Worm (Caenorhabditis elegans) whole organism, young adult: ENCODE measurements around the gene nhr-115.

ENCODE experiments used
- F23B12.7 ChIP-seq: sonication (generic microtip); optimal IDR thresholded peaks from 2 replicates; lab custom pipeline; 2017; ENCODE audit warnings: missing genetic modification characterization, mild to moderate bottlenecking, missing compliant biosample characterization, antibody characterized with exemption, moderate library complexity; ENCODE audit not compliant: insufficient read depth
- F37B4.10 ChIP-seq: fragments of 200-800 bp; sonication (Bioruptor generic); IDR thresholded peaks from 2 replicates; pipeline ENCODE4 v1.3.6; 2022; ENCODE audit warnings: missing genetic modification characterization, missing compliant biosample characterization
- K11D2.4 ChIP-seq: fragments of 200-800 bp; sonication (Bioruptor generic); IDR thresholded peaks from 2 replicates; pipeline ENCODE4 v1.3.6; 2022; ENCODE audit warnings: missing genetic modification reagents, missing genetic modification characterization, missing compliant biosample characterization
- Y53F4B.3 ChIP-seq: fragments of 200-800 bp; sonication (Bioruptor generic); IDR thresholded peaks from 2 replicates; pipeline ENCODE4 v1.3.6; 2022; ENCODE audit warnings: missing genetic modification reagents, missing genetic modification characterization, missing compliant biosample characterization
- Y56A3A.18 ChIP-seq: fragments of 200-800 bp; sonication (Bioruptor generic); IDR thresholded peaks from 2 replicates; pipeline ENCODE4 v1.3.6; 2022; ENCODE audit warnings: missing genetic modification reagents, missing genetic modification characterization, missing compliant biosample characterization
- Y67H2A.10 ChIP-seq: fragments of 200-800 bp; sonication (Bioruptor generic); conservative IDR thresholded peaks from 2 replicates; pipeline ENCODE4 v1.3.6; 2022; ENCODE audit warnings: missing genetic modification reagents, missing genetic modification characterization, missing compliant biosample characterization
- aptf-3 ChIP-seq: fragments of 200-800 bp; sonication (Bioruptor generic); IDR thresholded peaks from 2 replicates; pipeline ENCODE4 v1.3.6; 2022; ENCODE audit warnings: missing genetic modification characterization, missing compliant biosample characterization
- attf-3 ChIP-seq: fragments of 200-800 bp; sonication (Bioruptor generic); conservative IDR thresholded peaks from 2 replicates; pipeline ENCODE4 v1.3.6; 2022; ENCODE audit warnings: missing genetic modification reagents, missing genetic modification characterization, missing compliant biosample characterization
- attf-5 ChIP-seq: fragments of 200-800 bp; sonication (Bioruptor generic); optimal IDR thresholded peaks from 2 replicates; lab custom pipeline; 2018; ENCODE audit warnings: mild to moderate bottlenecking, missing genetic modification characterization, missing compliant biosample characterization
- attf-6 ChIP-seq: fragments of 200-800 bp; sonication (Bioruptor generic); IDR thresholded peaks from 2 replicates; pipeline ENCODE4 v1.3.6; 2022; ENCODE audit warnings: missing genetic modification reagents, missing genetic modification characterization, missing compliant biosample characterization
- bed-2 ChIP-seq: fragments of 200-800 bp; sonication (Bioruptor generic); IDR thresholded peaks from 2 replicates; pipeline ENCODE4 v1.3.6; 2022; ENCODE audit warnings: missing genetic modification reagents, missing genetic modification characterization, missing compliant biosample characterization
- cebp-1 ChIP-seq, 2 experiments: fragments of 200-800 bp in 1 of 2; sonication (Bioruptor generic) in 1 of 2; sonication (generic microtip) in 1 of 2; IDR thresholded peaks in 1 of 2; optimal IDR thresholded peaks in 1 of 2; 2 replicates each; pipeline versions ENCODE4 v1.3.6 to Lab custom; 2017 to 2022; ENCODE audit warnings: missing compliant biosample characterization in 2 of 2, missing genetic modification characterization in 2 of 2, mild to moderate bottlenecking in 1 of 2, missing genetic modification reagents in 1 of 2, moderate library complexity in 1 of 2
- cebp-2 ChIP-seq: fragments of 200-800 bp; sonication (Bioruptor generic); IDR thresholded peaks from 2 replicates; pipeline ENCODE4 v1.3.6; 2022; ENCODE audit warnings: missing genetic modification characterization, missing compliant biosample characterization
- ceh-27 ChIP-seq: fragments of 200-800 bp; sonication (Bioruptor generic); optimal IDR thresholded peaks from 2 replicates; lab custom pipeline; 2018; ENCODE audit warnings: mild to moderate bottlenecking, missing genetic modification characterization, moderate library complexity, missing compliant biosample characterization
- die-1 ChIP-seq: sonication (generic microtip); optimal IDR thresholded peaks from 2 replicates; lab custom pipeline; 2016; ENCODE audit warnings: missing genotype, mild to moderate bottlenecking, missing genetic modification characterization, missing compliant biosample characterization
- ekl-4 ChIP-seq: fragments of 200-800 bp; sonication (Bioruptor generic); IDR thresholded peaks from 2 replicates; pipeline ENCODE4 v1.3.6; 2022; ENCODE audit warnings: missing genetic modification reagents, missing genetic modification characterization, missing compliant biosample characterization
- ets-4 ChIP-seq: fragments of 200-800 bp; sonication (Bioruptor generic); optimal IDR thresholded peaks from 2 replicates; lab custom pipeline; 2018; ENCODE audit warnings: mild to moderate bottlenecking, missing genetic modification characterization, missing compliant biosample characterization
- hlh-12 ChIP-seq: sonication (generic microtip); optimal IDR thresholded peaks from 2 replicates; lab custom pipeline; 2016; ENCODE audit warnings: missing genetic modification characterization, missing compliant biosample characterization
- hmg-1.2 ChIP-seq: fragments of 200-800 bp; sonication (Bioruptor generic); IDR thresholded peaks from 2 replicates; pipeline ENCODE4 v1.3.6; 2022; ENCODE audit warnings: missing genetic modification reagents, missing genetic modification characterization, missing compliant biosample characterization
- hmg-20 ChIP-seq: fragments of 200-800 bp; sonication (Bioruptor generic); IDR thresholded peaks from 2 replicates; pipeline ENCODE4 v1.3.6; 2022; ENCODE audit warnings: missing genetic modification reagents, missing genetic modification characterization, missing compliant biosample characterization
- hsf-1 ChIP-seq: fragments of 200-800 bp; sonication (Bioruptor generic); IDR thresholded peaks from 2 replicates; pipeline ENCODE4 v1.3.6; 2022; ENCODE audit warnings: missing genetic modification reagents, missing genetic modification characterization, missing compliant biosample characterization
- lag-1 ChIP-seq: fragments of 200-800 bp; sonication (Bioruptor generic); IDR thresholded peaks from 2 replicates; pipeline ENCODE4 v1.3.6; 2022; ENCODE audit warnings: missing genetic modification reagents, missing genetic modification characterization, missing compliant biosample characterization
- let-526 ChIP-seq: fragments of 200-800 bp; sonication (Bioruptor generic); IDR thresholded peaks from 2 replicates; pipeline ENCODE4 v1.3.6; 2022; ENCODE audit warnings: missing genetic modification reagents, missing genetic modification characterization, missing compliant biosample characterization
- let-607 ChIP-seq, 2 experiments: fragments of 200-800 bp in 1 of 2; sonication (Bioruptor generic) in 1 of 2; sonication (generic microtip) in 1 of 2; optimal IDR thresholded peaks; 2 replicates each; lab custom pipeline; 2016 to 2018; ENCODE audit warnings: mild to moderate bottlenecking in 2 of 2, missing compliant biosample characterization in 2 of 2, missing genetic modification characterization in 2 of 2, moderate library complexity in 2 of 2, missing genotype in 1 of 2
- lin-35 ChIP-seq, 3 experiments: fragments of 150-350 bp in 2 of 3; sonication (generic microtip) in 1 of 3; optimal IDR thresholded peaks; 2 replicates each; lab custom pipeline; 2014 to 2018; ENCODE audit warnings: missing biosample characterization in 3 of 3, missing genetic modification characterization in 3 of 3, missing genetic modification reagents in 3 of 3
- lin-54 ChIP-seq: fragments of 200-800 bp; sonication (Bioruptor generic); optimal IDR thresholded peaks from 2 replicates; lab custom pipeline; 2018; ENCODE audit warnings: mild to moderate bottlenecking, missing genetic modification characterization, missing compliant biosample characterization
- lsl-1 ChIP-seq: fragments of 200-800 bp; sonication (Bioruptor generic); optimal IDR thresholded peaks from 2 replicates; lab custom pipeline; 2018; ENCODE audit warnings: mild to moderate bottlenecking, missing genetic modification characterization, moderate library complexity, missing compliant biosample characterization
- madf-3 ChIP-seq: fragments of 200-800 bp; sonication (Bioruptor generic); IDR thresholded peaks from 2 replicates; pipeline ENCODE4 v1.3.6; 2022; ENCODE audit warnings: missing genetic modification reagents, missing genetic modification characterization, missing compliant biosample characterization
- mel-28 ChIP-seq: sonication (generic microtip); optimal IDR thresholded peaks from 2 replicates; lab custom pipeline; 2016; ENCODE audit warnings: borderline replicate concordance, mild to moderate bottlenecking, missing genetic modification characterization, missing compliant biosample characterization
- nfyb-1 ChIP-seq: fragments of 200-800 bp; sonication (Bioruptor generic); IDR thresholded peaks from 2 replicates; pipeline ENCODE4 v1.3.6; 2022; ENCODE audit warnings: missing genetic modification reagents, missing genetic modification characterization, missing compliant biosample characterization
- nhr-179 ChIP-seq: sonication (generic microtip); optimal IDR thresholded peaks from 2 replicates; lab custom pipeline; 2016; ENCODE audit warnings: mild to moderate bottlenecking, missing genetic modification characterization, missing compliant biosample characterization
- nhr-27 ChIP-seq: fragments of 200-800 bp; sonication (Bioruptor generic); optimal IDR thresholded peaks from 2 replicates; lab custom pipeline; 2018; ENCODE audit warnings: mild to moderate bottlenecking, missing genetic modification characterization, moderate library complexity, missing compliant biosample characterization
- nhr-80 ChIP-seq: sonication (generic microtip); optimal IDR thresholded peaks from 2 replicates; lab custom pipeline; 2016; ENCODE audit warnings: missing genetic modification characterization, missing compliant biosample characterization
- pha-4 ChIP-seq: fragments of 150-350 bp; sonication (generic microtip); optimal IDR thresholded peaks from 2 replicates; lab custom pipeline; 2014; ENCODE audit warnings: missing biosample characterization, missing genetic modification reagents, missing genetic modification characterization
- rcor-1 ChIP-seq: fragments of 200-800 bp; sonication (Bioruptor generic); IDR thresholded peaks from 2 replicates; pipeline ENCODE4 v1.3.6; 2022; ENCODE audit warnings: missing genetic modification reagents, missing genetic modification characterization, missing compliant biosample characterization
- snpc-3.4 ChIP-seq: sonication (generic microtip); optimal IDR thresholded peaks from 2 replicates; lab custom pipeline; 2017; ENCODE audit warnings: missing genetic modification characterization, mild to moderate bottlenecking, missing compliant biosample characterization, antibody characterized with exemption, moderate library complexity, missing genotype, missing genetic modification reagents
- tbx-9 ChIP-seq: sonication (generic microtip); optimal IDR thresholded peaks from 2 replicates; lab custom pipeline; 2016; ENCODE audit warnings: borderline replicate concordance, missing genetic modification characterization, inconsistent platforms, missing compliant biosample characterization
- unc-62 ChIP-seq: fragments of 150-350 bp; optimal IDR thresholded peaks from 2 replicates; lab custom pipeline; 2014; ENCODE audit warnings: missing biosample characterization, missing genetic modification reagents, missing genetic modification characterization
- xnd-1 ChIP-seq: sonication (generic microtip); optimal IDR thresholded peaks from 2 replicates; lab custom pipeline; 2016; ENCODE audit warnings: missing genotype, missing genetic modification reagents, missing genetic modification characterization, missing compliant biosample characterization

The nhr-115 gene

ce11 chrV:2292240-2292639 is at the start of gene nhr-115:
TSS of gene nhr-115 (plus strand) at chrV:2292540.
- TF ChIP-seq nhr-80, result peak; percentile 29
- no peak for TF ChIP-seq cebp-2 (GFP tag; lab: Robert Waterston, UW)
- no peak for TF ChIP-seq ets-4 (GFP tag; lab: Kevin White, UChicago)

ce11 chrV:2242630-2243029 is 49.7 kb upstream of the nhr-115 start, which contains the start of gene cyp-33C3:
TSS of gene cyp-33C3 (plus strand) at chrV:2242778.
- TF ChIP-seq Y53F4B.3 (GFP tag; lab: Robert Waterston, UW) (no peak), ekl-4 (GFP tag; lab: Robert Waterston, UW) (no peak), F37B4.10 (GFP tag; lab: Robert Waterston, UW) (no peak), Y67H2A.10 (no peak), mel-28 (tag; lab: Kevin White, UChicago) (no peak), let-526 (no peak), hmg-1.2 (peak; percentile 41; the same call in 1 of the 2 replicates), attf-3 (GFP tag; lab: Robert Waterston, UW) (no peak), F23B12.7 (no peak)

- TF ChIP-seq hsf-1 (GFP tag; lab: Robert Waterston, UW) (no peak), lsl-1 (GFP tag; lab: Kevin White, UChicago) (no peak), lag-1 (GFP tag; lab: Robert Waterston, UW) (no peak), lin-54 (no peak), aptf-3 (GFP tag; lab: Robert Waterston, UW) (no peak), hlh-12 (no peak), hmg-1.2 (peak; percentile 80; the same call in 1 of the 2 replicates), nhr-179 (tag; lab: Kevin White, UChicago) (no peak), tbx-9 (tag; lab: Kevin White, UChicago) (no peak), nhr-80 (peak; percentile 4), lin-35 (GFP tag; optimal IDR thresholded peaks at IDR 0.05; lab: Kevin White, UChicago) (no peak), ekl-4 (GFP tag; lab: Robert Waterston, UW) (no peak), bed-2 (GFP tag; lab: Robert Waterston, UW) (no peak), xnd-1 (tag; lab: Kevin White, UChicago) (no peak)
Measured at ce11 chrV:2244751-2245150, 47.6 kb upstream of the nhr-115 start, which contains the start of gene cyp-33C5. TSS of gene cyp-33C5 (plus strand) at chrV:2245004.

DNA sequence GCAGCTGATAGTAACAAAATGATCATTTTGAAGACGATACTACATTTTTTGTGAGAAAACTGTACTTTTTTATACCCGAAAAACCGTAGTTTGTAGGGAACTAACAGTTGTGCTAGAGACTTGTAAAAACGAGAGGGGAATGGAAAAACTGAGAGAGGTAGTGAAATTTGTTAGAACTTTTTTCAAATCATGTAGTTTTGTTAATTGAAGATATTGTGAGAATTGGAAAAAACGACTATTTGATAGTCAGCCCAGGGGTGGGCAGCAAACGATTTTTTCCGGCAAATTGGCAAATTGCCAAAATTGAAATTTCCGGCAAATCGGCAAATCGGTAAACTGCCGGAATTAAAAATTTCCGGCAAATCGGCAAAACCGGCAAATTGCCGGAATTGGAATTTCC is 43.0 kb upstream of the nhr-115 start, which contains the start of gene cyp-33C6:
Gene cyp-33C6 (minus strand): TSS at position 101 of the 400 bp plus-strand sequence.
- TF ChIP-seq hmg-1.2 (no peak), hmg-20 (GFP tag; lab: Robert Waterston, UW) (no peak)

ce11 chrV:2250126-2250590 is 42.2 kb upstream of the nhr-115 start, which contains the start of gene cyp-33C7:
TSS of gene cyp-33C7 (plus strand) at chrV:2250540.
- TF ChIP-seq snpc-3.4 (tag; lab: Kevin White, UChicago) (no peak), attf-5 (GFP tag; lab: Kevin White, UChicago) (peak; percentile 56), ceh-27 (GFP tag; lab: Kevin White, UChicago) (no peak), madf-3 (GFP tag; lab: Robert Waterston, UW) (no peak), rcor-1 (GFP tag; lab: Robert Waterston, UW) (no peak), ekl-4 (GFP tag; lab: Robert Waterston, UW) (no peak), let-607 (tag; optimal IDR thresholded peaks at IDR 0.05; lab: Kevin White, UChicago) (no peak), nhr-80 (peak; percentile 85), F37B4.10 (GFP tag; lab: Robert Waterston, UW) (no peak), cebp-1 (GFP tag; IDR thresholded peaks at IDR 0.05; lab: Robert Waterston, UW) (peak; percentile 95), cebp-1 (tag; optimal IDR thresholded peaks at IDR 0.05; lab: Kevin White, UChicago) (peak; percentile 96), hmg-1.2 (peak; percentile 18; the same call in 1 of the 2 replicates), nhr-27 (tag; lab: Kevin White, UChicago) (no peak), K11D2.4 (GFP tag; lab: Robert Waterston, UW) (no peak), pha-4 (tag; lab: Kevin White, UChicago) (peak; percentile 62), Y56A3A.18 (GFP tag; lab: Robert Waterston, UW) (no peak), unc-62 (peak; percentile 28), nfyb-1 (GFP tag; lab: Robert Waterston, UW) (no peak), F23B12.7 (peak; percentile 9), attf-6 (GFP tag; lab: Robert Waterston, UW) (no peak), mel-28 (tag; lab: Kevin White, UChicago) (no peak), lin-35 (GFP tag; optimal IDR thresholded peaks at IDR 0.05; lab: Kevin White, UChicago) (no peak), die-1 (tag; lab: Kevin White, UChicago) (no peak), hsf-1 (GFP tag; lab: Robert Waterston, UW) (no peak)
